Fruit fly (Drosophila melanogaster): ENCODE results near the gene Idgf1.

The Idgf1 gene

dm6 chr2L:16407305-16407704, 37.8 kb upstream of the Idgf1 start:
- TF ChIP-seq al (GFP tag; IDR thresholded peaks at IDR 0.05) (no peak), Ssrp (tag; optimal IDR thresholded peaks at IDR 0.05) (no peak), twi (tag; optimal IDR thresholded peaks at IDR 0.05) (no peak)

DNA sequence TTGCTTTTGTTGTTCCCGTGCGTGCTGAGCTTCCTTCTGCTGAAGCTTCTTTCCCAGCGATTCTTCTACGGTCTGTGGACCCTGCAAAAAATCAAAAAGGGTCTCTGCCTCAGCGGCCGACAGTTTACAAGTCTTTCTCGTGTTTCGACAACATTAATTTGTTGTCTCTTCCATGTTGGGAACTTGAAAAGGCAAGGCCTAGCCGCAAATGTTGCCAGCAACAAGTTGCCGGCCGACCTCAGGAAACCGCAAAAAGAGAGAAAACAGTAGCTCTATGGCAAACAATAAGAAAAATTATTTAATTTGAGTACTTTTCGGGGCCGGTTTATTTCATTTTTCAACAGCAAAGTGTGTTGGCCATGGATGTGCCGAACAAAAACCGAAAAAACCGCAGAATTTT, 31.3 kb upstream of the Idgf1 start:
- peak; percentile 56; the same call in 2 of the 3 replicates for TF ChIP-seq CG2199 (GFP tag; IDR thresholded peaks at IDR 0.05)
- TF ChIP-seq sens (GFP tag) = no peak
- no peak for TF ChIP-seq bowl (GFP tag; IDR thresholded peaks at IDR 0.05)
- no peak for TF ChIP-seq CG10565 (GFP tag; optimal IDR thresholded peaks at IDR 0.05)
- no peak for TF ChIP-seq CG17568 (GFP tag; optimal IDR thresholded peaks at IDR 0.05)
- peak; percentile 94 for TF ChIP-seq CG11504 (tag; optimal IDR thresholded peaks at IDR 0.05)
- no peak for TF ChIP-seq Deaf1 (tag; optimal IDR thresholded peaks at IDR 0.05)

DNA sequence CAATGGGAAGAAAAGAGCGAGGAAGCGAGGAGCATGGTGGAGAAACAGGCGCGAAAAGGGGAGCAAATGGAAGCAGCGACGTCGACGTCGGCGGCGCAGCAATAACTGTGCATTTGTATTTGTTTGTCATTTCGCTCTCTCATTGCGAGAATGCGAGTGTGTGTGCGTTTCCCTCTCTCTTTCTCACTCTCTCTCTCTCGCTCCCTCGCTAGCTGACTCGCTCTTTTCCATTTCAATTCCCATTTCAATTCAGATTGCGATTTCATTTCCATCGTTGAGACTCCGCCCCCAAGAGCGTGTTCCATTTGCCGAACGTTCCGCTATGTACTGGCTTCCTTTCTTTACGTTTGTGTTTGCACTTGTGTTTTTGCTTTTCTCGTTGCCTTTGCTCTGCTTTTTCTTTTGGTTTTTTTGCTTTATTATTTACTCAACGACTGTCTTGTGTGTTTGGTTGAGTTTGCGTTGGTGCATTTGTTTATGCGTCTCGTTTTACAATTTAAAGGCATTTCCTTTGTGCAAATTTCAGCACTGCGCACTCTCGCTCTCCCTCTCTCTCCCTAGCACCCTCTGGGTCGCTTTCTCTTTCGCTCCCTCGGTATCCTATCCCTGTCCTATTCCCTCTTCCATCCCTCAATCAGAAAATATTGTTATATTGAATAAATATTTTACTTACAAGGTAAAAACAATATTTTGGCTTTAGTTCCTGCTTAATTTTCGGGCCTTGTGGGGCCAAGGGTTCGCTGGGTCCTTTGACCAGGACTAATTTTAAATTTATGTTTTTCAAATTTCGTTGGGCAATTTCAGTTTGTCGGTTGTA, 22.2 kb upstream of the Idgf1 start:
- TF ChIP-seq CG10654 (GFP tag; optimal IDR thresholded peaks at IDR 0.05) (no peak), CG11560 (tag; IDR thresholded peaks at IDR 0.05) (no peak), Adf1 (GFP tag; IDR thresholded peaks at IDR 0.05) (peak; percentile 96), CG2202 (tag; optimal IDR thresholded peaks at IDR 0.05) (no peak), Nf-YA (GFP tag; IDR thresholded peaks at IDR 0.05) (peak; percentile 55; the same call in 1 of the 2 replicates), gsb-n (tag; optimal IDR thresholded peaks at IDR 0.05) (peak; percentile 9), aop (GFP tag; IDR thresholded peaks at IDR 0.05) (no peak), Blimp-1 (GFP tag; optimal IDR thresholded peaks at IDR 0.05) (no peak), lov (optimal IDR thresholded peaks at IDR 0.05) (no peak), lov (GFP tag; IDR thresholded peaks at IDR 0.05) (0 out of 3 replicates have a peak, but pooled peaks have one; percentile 43), bsh (GFP tag; optimal IDR thresholded peaks at IDR 0.05) (no peak), CG9932 (GFP tag; IDR thresholded peaks at IDR 0.05) (no peak), CG2129 (GFP tag; IDR thresholded peaks at IDR 0.05; ENCODE audit: partially characterized antibody) (no peak), CG15514 (GFP tag; optimal IDR thresholded peaks at IDR 0.05) (no peak), gfzf (GFP tag; optimal IDR thresholded peaks at IDR 0.05) (no peak), D (optimal IDR thresholded peaks at IDR 0.05) (peak; percentile 88), D (GFP tag; optimal IDR thresholded peaks at IDR 0.05) (no peak), sisA (GFP tag; IDR thresholded peaks at IDR 0.05) (no peak), CG15696 (tag; optimal IDR thresholded peaks at IDR 0.05) (no peak), HHEX (GFP tag; optimal IDR thresholded peaks at IDR 0.05) (no peak), Taf1 (GFP tag; IDR thresholded peaks at IDR 0.05) (no peak), CG4360 (GFP tag; IDR thresholded peaks at IDR 0.05) (no peak), CG32767 (GFP tag; IDR thresholded peaks at IDR 0.05) (no peak), Ada2b (GFP tag; IDR thresholded peaks at IDR 0.05) (no peak), hb (GFP tag; IDR thresholded peaks at IDR 0.05; ENCODE audit: partially characterized antibody) (no peak), CG7372 (GFP tag; IDR thresholded peaks at IDR 0.05) (no peak), Oli (tag; optimal IDR thresholded peaks at IDR 0.05) (no peak), kay (GFP tag; optimal IDR thresholded peaks at IDR 0.05) (no peak), ssp (GFP tag; IDR thresholded peaks at IDR 0.05) (no peak), Med (GFP tag) (peak; percentile 57), tgo (GFP tag; IDR thresholded peaks at IDR 0.05) (no peak), Abd-B (GFP tag; optimal IDR thresholded peaks at IDR 0.05) (peak; percentile 16), Kr (GFP tag; optimal IDR thresholded peaks at IDR 0.05) (no peak), CG13424 (tag; optimal IDR thresholded peaks at IDR 0.05) (no peak), D19B (GFP tag; optimal IDR thresholded peaks at IDR 0.05) (no peak), CkIIα-i1 (GFP tag; IDR thresholded peaks at IDR 0.05) (no peak), CG6683 (GFP tag; optimal IDR thresholded peaks at IDR 0.05) (no peak)
